Worm (Caenorhabditis elegans): ENCODE measurements around the gene R08A2.5.

ce11 chrV:14684359-14685312 is 27.8 kb upstream of the R08A2.5 start, which contains the start of gene hsp-90:
- no peak for TF ChIP-seq ama-1 (optimal IDR thresholded peaks at IDR 0.05)
- TF ChIP-seq flt-1 (GFP tag; IDR thresholded peaks at IDR 0.05): no peak
- no peak for TF ChIP-seq sea-1 (GFP tag; conservative IDR thresholded peaks at IDR 0.05)
- TF ChIP-seq tra-4 (tag; optimal IDR thresholded peaks at IDR 0.05): no peak
- no peak for TF ChIP-seq tbx-37 (GFP tag; conservative IDR thresholded peaks at IDR 0.05)
- no peak for TF ChIP-seq aly-1 (tag; optimal IDR thresholded peaks at IDR 0.05)
- no peak for TF ChIP-seq B0310.2 (tag; optimal IDR thresholded peaks at IDR 0.05)
- no peak for TF ChIP-seq scrt-1 (GFP tag; IDR thresholded peaks at IDR 0.05)
- TF ChIP-seq hmg-4 (GFP tag; optimal IDR thresholded peaks at IDR 0.05): no peak
- no peak for TF ChIP-seq tbx-11 (GFP tag; IDR thresholded peaks at IDR 0.05)

Data from whole organism, early embryonic.